Fruit fly (Drosophila melanogaster) whole organism, embryonic: ENCODE data around the gene ida.

ENCODE experiments used
- Atf-2 ChIP-seq: fragments of 200-800 bp; sonication (Bioruptor generic); optimal IDR thresholded peaks from 2 replicates; lab custom pipeline; 2016; ENCODE audit warnings: missing biosample characterization, missing genetic modification characterization
- CG10209 ChIP-seq: fragments of 200-800 bp; sonication (Bioruptor generic); optimal IDR thresholded peaks from 3 replicates; lab custom pipeline; 2017; ENCODE audit warnings: missing biosample characterization, mild to moderate bottlenecking, missing genetic modification characterization, missing genetic modification reagents
- CG13296 ChIP-seq: fragments of 200-800 bp; sonication (Bioruptor generic); optimal IDR thresholded peaks from 3 replicates; lab custom pipeline; 2018; ENCODE audit warnings: missing biosample characterization, mild to moderate bottlenecking, missing genetic modification characterization
- CG13624 ChIP-seq: fragments of 200-800 bp; sonication (Bioruptor generic); optimal IDR thresholded peaks from 2 replicates; lab custom pipeline; 2016; ENCODE audit warnings: missing biosample characterization, missing genetic modification characterization
- CG14667 ChIP-seq: fragments of 200-800 bp; sonication (Bioruptor generic); IDR thresholded peaks from 2 replicates; pipeline ENCODE4 v1.3.6; 2022; ENCODE audit warnings: missing biosample characterization, missing genetic modification characterization
- CG14965 ChIP-seq: fragments of 200-800 bp; sonication (Bioruptor generic); optimal IDR thresholded peaks from 2 replicates; lab custom pipeline; 2016; ENCODE audit warnings: missing biosample characterization, missing genetic modification characterization, borderline replicate concordance
- CG15601 ChIP-seq: fragments of 200-800 bp; sonication (Bioruptor generic); optimal IDR thresholded peaks from 3 replicates; lab custom pipeline; 2019; ENCODE audit warnings: missing biosample characterization, mild to moderate bottlenecking, missing genetic modification characterization, moderate library complexity
- CG1647 ChIP-seq: fragments of 200-800 bp; sonication (Bioruptor generic); optimal IDR thresholded peaks from 3 replicates; lab custom pipeline; 2016; ENCODE audit warnings: missing biosample characterization, missing genetic modification characterization
- CG18011 ChIP-seq: fragments of 200-800 bp; sonication (Bioruptor generic); optimal IDR thresholded peaks from 2 replicates; lab custom pipeline; 2017; ENCODE audit warnings: missing biosample characterization, missing genetic modification characterization, mild to moderate bottlenecking, moderate library complexity, missing genotype
- CG18262 ChIP-seq: fragments of 200-800 bp; optimal IDR thresholded peaks from 3 replicates; lab custom pipeline; 2019; ENCODE audit warnings: missing biosample characterization, mild to moderate bottlenecking, missing genetic modification characterization, moderate library complexity
- CG34376 ChIP-seq: fragments of 200-800 bp; sonication (Bioruptor generic); optimal IDR thresholded peaks from 2 replicates; lab custom pipeline; 2018; ENCODE audit warnings: missing biosample characterization, mild to moderate bottlenecking, missing genetic modification characterization
- CG7372 ChIP-seq: fragments of 200-800 bp; sonication (Bioruptor generic); IDR thresholded peaks from 2 replicates; pipeline ENCODE4 v1.3.6; 2022; ENCODE audit warnings: missing biosample characterization, missing genetic modification characterization
- CG7928 ChIP-seq: fragments of 200-800 bp; sonication (Bioruptor generic); optimal IDR thresholded peaks from 2 replicates; lab custom pipeline; 2017; ENCODE audit warnings: missing biosample characterization, mild to moderate bottlenecking, missing genetic modification characterization
- Camta ChIP-seq: fragments of 200-800 bp; sonication (Bioruptor generic); optimal IDR thresholded peaks from 2 replicates; lab custom pipeline; 2016; ENCODE audit warnings: missing biosample characterization, missing genetic modification characterization
- CrebB ChIP-seq: fragments of 200-800 bp; sonication (Bioruptor generic); optimal IDR thresholded peaks from 3 replicates; lab custom pipeline; 2018; ENCODE audit warnings: missing biosample characterization, mild to moderate bottlenecking, missing genetic modification characterization
- Ets65A ChIP-seq: fragments of 200-800 bp; sonication (Bioruptor generic); peaks from one replicate; lab custom pipeline; 2016; ENCODE audit warnings: missing biosample characterization, missing genetic modification characterization
- GATAe ChIP-seq: fragments of 200-800 bp; sonication (Bioruptor generic); conservative IDR thresholded peaks from 2 replicates; pipeline ENCODE4 v1.3.6; 2022; ENCODE audit warnings: missing biosample characterization, missing genetic modification characterization
- Oaz ChIP-seq: fragments of 200-800 bp; sonication (Bioruptor generic); IDR thresholded peaks from 2 replicates; pipeline ENCODE4 v1.3.6; 2022; ENCODE audit warnings: missing biosample characterization, missing genetic modification characterization
- Sry-β ChIP-seq: fragments of 200-800 bp; sonication (Bioruptor generic); optimal IDR thresholded peaks from 2 replicates; lab custom pipeline; 2018; ENCODE audit warnings: missing biosample characterization, mild to moderate bottlenecking, missing genetic modification characterization, moderate library complexity
- ab ChIP-seq: fragments of 200-800 bp; sonication (Bioruptor generic); optimal IDR thresholded peaks from 2 replicates; lab custom pipeline; 2016; ENCODE audit warnings: missing biosample characterization, missing genetic modification characterization
- ash1 ChIP-seq: fragments of 200-800 bp; sonication (Bioruptor generic); optimal IDR thresholded peaks from 2 replicates; lab custom pipeline; 2018; ENCODE audit warnings: missing biosample characterization, mild to moderate bottlenecking, missing genetic modification characterization
- bbx ChIP-seq: fragments of 200-800 bp; sonication (Bioruptor generic); IDR thresholded peaks from 2 replicates; pipeline ENCODE4 v1.3.6; 2022; ENCODE audit warnings: missing biosample characterization, missing genetic modification characterization; ENCODE audit not compliant: partially characterized antibody
- crol ChIP-seq: fragments of 200-800 bp; sonication (Bioruptor generic); IDR thresholded peaks from 2 replicates; pipeline ENCODE4 v1.3.6; 2022; ENCODE audit warnings: missing biosample characterization, missing genetic modification characterization
- cwo ChIP-seq: fragments of 200-800 bp; sonication (Bioruptor generic); optimal IDR thresholded peaks from 3 replicates; lab custom pipeline; 2017; ENCODE audit warnings: missing biosample characterization, missing genetic modification characterization, mild to moderate bottlenecking, moderate library complexity, missing genetic modification reagents
- exex ChIP-seq: fragments of 200-800 bp; sonication (Bioruptor generic); optimal IDR thresholded peaks from 4 replicates; lab custom pipeline; 2018; ENCODE audit warnings: missing biosample characterization, mild to moderate bottlenecking, missing genetic modification characterization, moderate library complexity
- fd3F ChIP-seq: fragments of 200-800 bp; sonication (Bioruptor generic); optimal IDR thresholded peaks from 2 replicates; lab custom pipeline; 2018; ENCODE audit warnings: missing biosample characterization, mild to moderate bottlenecking, missing genetic modification characterization, moderate library complexity
- fd96Cb ChIP-seq: fragments of 200-800 bp; sonication (Bioruptor generic); optimal IDR thresholded peaks from 2 replicates; lab custom pipeline; 2018; ENCODE audit warnings: missing biosample characterization, mild to moderate bottlenecking, missing genetic modification characterization, moderate library complexity
- grn ChIP-seq: fragments of 200-800 bp; sonication (Bioruptor generic); optimal IDR thresholded peaks from 3 replicates; lab custom pipeline; 2017; ENCODE audit warnings: missing biosample characterization, missing genetic modification characterization
- gt ChIP-seq: fragments of 200-800 bp; sonication (Bioruptor generic); IDR thresholded peaks from 2 replicates; pipeline ENCODE4 v1.3.6; 2022; ENCODE audit warnings: missing biosample characterization, missing genetic modification characterization
- hb ChIP-seq: fragments of 200-800 bp; sonication (Bioruptor generic); IDR thresholded peaks from 3 replicates; pipeline ENCODE4 v1.3.6; 2022; ENCODE audit warnings: missing biosample characterization, missing genetic modification characterization; ENCODE audit not compliant: partially characterized antibody
- inv ChIP-seq: fragments of 200-800 bp; sonication (Bioruptor generic); IDR thresholded peaks from 2 replicates; pipeline ENCODE4 v1.3.6; 2022; ENCODE audit warnings: missing biosample characterization, missing genetic modification characterization; ENCODE audit not compliant: partially characterized antibody
- lbe ChIP-seq: fragments of 200-800 bp; sonication (Bioruptor generic); optimal IDR thresholded peaks from 2 replicates; lab custom pipeline; 2016; ENCODE audit warnings: missing biosample characterization, mild to moderate bottlenecking, missing genetic modification characterization
- mirr ChIP-seq: fragments of 200-800 bp; sonication (Bioruptor generic); optimal IDR thresholded peaks from 3 replicates; lab custom pipeline; 2018; ENCODE audit warnings: missing biosample characterization, mild to moderate bottlenecking, missing genetic modification characterization
- pan ChIP-seq, 4 experiments: fragments of >200 bp in 3 of 4; fragments of 200-800 bp in 1 of 4; sonication (Bioruptor generic) in 1 of 4; optimal IDR thresholded peaks in 3 of 4; IDR thresholded peaks in 1 of 4; 2 replicates each; pipeline versions ENCODE4 v1.3.6 to Lab custom; 2017 to 2022; ENCODE audit warnings: missing biosample characterization in 2 of 4, missing genetic modification characterization in 2 of 4, mixed read lengths in 1 of 4
- row ChIP-seq: fragments of 200-800 bp; sonication (Bioruptor generic); IDR thresholded peaks from 3 replicates; pipeline ENCODE4 v1.3.6; 2022; ENCODE audit warnings: missing biosample characterization, missing genetic modification characterization
- sens ChIP-seq: fragments of 200-800 bp; sonication (Bioruptor generic); peaks from one replicate; lab custom pipeline; 2016; ENCODE audit warnings: missing biosample characterization, missing genetic modification characterization
- shn ChIP-seq: fragments of 200-800 bp; sonication (Bioruptor generic); optimal IDR thresholded peaks from 3 replicates; lab custom pipeline; 2016; ENCODE audit warnings: missing biosample characterization, missing genetic modification characterization
- sob ChIP-seq: fragments of 200-800 bp; sonication (Bioruptor generic); IDR thresholded peaks from 2 replicates; pipeline ENCODE4 v1.3.6; 2022; ENCODE audit warnings: missing biosample characterization, missing genetic modification characterization
- trh ChIP-seq: fragments of 200-800 bp; sonication (Bioruptor generic); optimal IDR thresholded peaks from 2 replicates; lab custom pipeline; 2016; ENCODE audit warnings: missing biosample characterization, missing genetic modification characterization

The ida gene

DNA sequence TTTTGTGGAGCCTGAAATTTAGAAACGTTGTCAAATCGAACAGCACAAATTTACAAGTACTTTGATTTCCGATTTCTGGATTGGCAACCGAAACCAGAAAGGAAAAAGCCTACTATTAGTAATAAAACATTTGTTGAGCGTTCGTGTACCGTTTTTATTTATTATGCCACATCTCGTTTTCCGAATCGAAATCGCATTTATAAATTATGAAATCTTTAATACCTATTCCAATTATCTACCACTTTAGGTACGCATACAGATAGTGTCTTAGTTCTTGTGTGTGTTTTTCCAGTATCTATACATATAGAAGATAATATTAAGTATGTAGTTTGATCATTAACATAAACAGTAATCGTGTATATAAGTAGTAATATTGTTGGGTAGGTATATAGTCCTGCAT is 4.7 kb downstream of the ida start, which contains the start of gene mge:
TSS of gene mge (minus strand) at position 101 of the 400 bp plus-strand sequence.
- TF ChIP-seq pan (optimal IDR thresholded peaks at IDR 0.05; lab: Kevin White, UChicago): no peak
- no peak for TF ChIP-seq pan (GFP tag; optimal IDR thresholded peaks at IDR 0.05 in 1 of 2, IDR thresholded peaks at IDR 0.05 in 1 of 2)
- no peak for TF ChIP-seq gt
- no peak for TF ChIP-seq CG18262 (tag; lab: Kevin White, UChicago)
- TF ChIP-seq CG1647 (GFP tag; lab: Kevin White, UChicago): no peak

dm6 chr3L:3912134-3912533 is 7.0 kb downstream of the ida start:
- 0 out of 2 replicates have a peak, but pooled peaks have one; percentile 13 for TF ChIP-seq sob (GFP tag; lab: Robert Waterston, UW)
- no peak for TF ChIP-seq lbe (GFP tag; lab: Kevin White, UChicago)
- TF ChIP-seq CG7372 (GFP tag; lab: Robert Waterston, UW): peak; percentile 76
- no peak for TF ChIP-seq CrebB
- peak; percentile 92 for TF ChIP-seq Ets65A (GFP tag; lab: Kevin White, UChicago)
- no peak for TF ChIP-seq ab
- no peak for TF ChIP-seq row
- peak; percentile 15 for TF ChIP-seq sens (GFP tag; lab: Kevin White, UChicago)
- no peak for TF ChIP-seq CG10209 (GFP tag; lab: Kevin White, UChicago)

dm6 chr3L:3923631-3924274 is 18.6 kb downstream of the ida start:
- TF ChIP-seq trh (GFP tag; lab: Kevin White, UChicago) (no peak), bbx (no peak), CG34376 (peak; percentile 47), CG1647 (GFP tag; lab: Kevin White, UChicago) (no peak), Atf-2 (GFP tag; lab: Kevin White, UChicago) (no peak), CG14965 (GFP tag; lab: Kevin White, UChicago) (no peak), fd3F (no peak), grn (GFP tag; lab: Kevin White, UChicago) (peak; percentile 49), Sry-β (GFP tag; lab: Kevin White, UChicago) (no peak), GATAe (GFP tag; lab: Robert Waterston, UW) (peak; percentile 57; the same call in 1 of the 2 replicates), cwo (GFP tag; lab: Kevin White, UChicago) (peak; percentile 12), exex (tag; lab: Kevin White, UChicago) (peak; percentile 91), mirr (peak; percentile 73), CG13296 (GFP tag; lab: Kevin White, UChicago) (no peak), CG14667 (GFP tag; lab: Robert Waterston, UW) (no peak), ash1 (GFP tag; lab: Kevin White, UChicago) (no peak), fd96Cb (tag; lab: Kevin White, UChicago) (no peak), crol (GFP tag; lab: Robert Waterston, UW) (no peak), Oaz (GFP tag; lab: Robert Waterston, UW) (no peak), hb (GFP tag; lab: Robert Waterston, UW) (no peak), CG15601 (no peak), CG13624 (no peak), CG18011 (no peak), inv (GFP tag; lab: Robert Waterston, UW) (no peak), shn (no peak), Camta (GFP tag; lab: Kevin White, UChicago) (no peak), CG7928 (GFP tag; lab: Kevin White, UChicago) (no peak)
- TF ChIP-seq, all 482 proteins: peak for 6
